Worm (Caenorhabditis elegans) whole organism, midembryonic: ENCODE data around the gene srlf-14.

Experiments used
- T22C8.4 ChIP-seq: fragments of 200-800 bp; sonication (Bioruptor generic); IDR thresholded peaks from 2 replicates; pipeline ENCODE4 v1.3.6; 2022; ENCODE audit warnings: missing genetic modification characterization, missing compliant biosample characterization
- cog-1 ChIP-seq: sonication (generic microtip); optimal IDR thresholded peaks from 2 replicates; lab custom pipeline; 2016; ENCODE audit warnings: missing genetic modification characterization, missing compliant biosample characterization
- flt-1 ChIP-seq: fragments of 200-800 bp; sonication (Bioruptor generic); IDR thresholded peaks from 2 replicates; pipeline ENCODE4 v1.3.6; 2022; ENCODE audit warnings: missing genetic modification characterization, missing compliant biosample characterization
- klf-2 ChIP-seq: fragments of 200-800 bp; sonication (Bioruptor generic); conservative IDR thresholded peaks from 2 replicates; pipeline ENCODE4 v1.3.6; 2022; ENCODE audit warnings: missing genetic modification reagents, missing genetic modification characterization, missing compliant biosample characterization
- med-1 ChIP-seq: sonication (generic microtip); optimal IDR thresholded peaks from 2 replicates; lab custom pipeline; 2017; ENCODE audit warnings: missing genetic modification characterization, mild to moderate bottlenecking, missing compliant biosample characterization, antibody characterized with exemption, missing genetic modification reagents; ENCODE audit not compliant: insufficient read depth
- ref-1 ChIP-seq: fragments of 200-800 bp; sonication (Bioruptor generic); conservative IDR thresholded peaks from 2 replicates; pipeline ENCODE4 v1.3.6; 2022; ENCODE audit warnings: missing genetic modification reagents, missing genetic modification characterization, missing compliant biosample characterization
- tab-1 ChIP-seq: fragments of 200-800 bp; sonication (Bioruptor generic); IDR thresholded peaks from 2 replicates; pipeline ENCODE4 v1.3.6; 2022; ENCODE audit warnings: missing genetic modification characterization, missing compliant biosample characterization
- ztf-23 ChIP-seq: fragments of 200-800 bp; sonication (Bioruptor generic); IDR thresholded peaks from 2 replicates; pipeline ENCODE4 v1.3.6; 2022; ENCODE audit warnings: missing genetic modification reagents, missing genetic modification characterization, missing compliant biosample characterization
- ztf-29 ChIP-seq: fragments of 200-800 bp; sonication (Bioruptor generic); IDR thresholded peaks from 2 replicates; pipeline ENCODE4 v1.3.6; 2022; ENCODE audit warnings: missing genetic modification reagents, missing genetic modification characterization, missing compliant biosample characterization

The srlf-14 gene

DNA sequence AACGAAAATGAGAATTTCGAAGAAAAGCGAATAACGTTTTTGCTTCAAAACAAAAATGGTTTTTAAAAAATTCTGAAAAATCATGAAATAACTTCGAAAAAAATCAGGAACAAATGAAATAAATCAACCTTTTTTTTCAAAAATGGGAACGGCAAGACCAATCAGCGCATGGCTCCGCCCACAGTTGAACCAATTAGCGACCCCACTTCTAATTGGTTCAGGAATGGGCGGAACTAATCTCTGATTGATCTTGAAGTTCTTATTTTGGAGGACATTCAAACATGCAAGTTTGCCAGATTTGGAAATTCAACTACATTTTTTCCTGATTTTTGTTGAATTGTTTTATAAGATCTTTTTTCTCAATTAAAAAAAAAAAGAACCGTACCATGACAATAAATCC lies 38.2 kb downstream of the srlf-14 start:
- TF ChIP-seq ztf-29 (GFP tag; lab: Robert Waterston, UW) (no peak), med-1 (GFP tag; lab: Kevin White, UChicago) (no peak), ztf-23 (GFP tag; lab: Robert Waterston, UW) (no peak), flt-1 (GFP tag; lab: Robert Waterston, UW) (no peak), T22C8.4 (GFP tag; lab: Robert Waterston, UW) (no peak), cog-1 (tag; lab: Kevin White, UChicago) (no peak), klf-2 (GFP tag; lab: Robert Waterston, UW) (no peak), tab-1 (GFP tag; lab: Robert Waterston, UW) (no peak), ref-1 (GFP tag; lab: Robert Waterston, UW) (no peak)

DNA sequence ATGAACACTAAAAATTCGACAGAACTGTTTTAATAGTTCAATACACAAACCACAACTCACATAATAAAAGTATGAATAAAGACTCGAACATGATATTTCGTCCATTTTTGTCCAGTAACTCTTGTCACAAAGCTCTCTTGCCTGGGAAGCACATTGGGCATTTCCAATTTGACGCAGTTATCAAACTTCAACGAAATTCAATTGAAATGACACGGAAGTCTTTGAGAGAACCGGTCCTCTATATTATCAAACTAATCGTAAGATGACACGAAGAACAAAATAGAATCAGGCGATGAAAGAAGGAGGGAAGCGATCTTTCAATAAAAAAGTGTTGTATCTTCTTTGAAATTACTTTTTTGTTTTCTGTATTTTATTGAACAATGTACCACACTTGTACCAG lies 39.1 kb downstream of the srlf-14 start, which contains the start of gene T11G6.3:
T11G6.3 (minus strand) TSS at position 189 of the 400 bp plus-strand sequence.
- TF ChIP-seq T22C8.4 (GFP tag; lab: Robert Waterston, UW) (no peak), klf-2 (GFP tag; lab: Robert Waterston, UW) (no peak), cog-1 (tag; lab: Kevin White, UChicago) (no peak), ztf-29 (GFP tag; lab: Robert Waterston, UW) (no peak), flt-1 (GFP tag; lab: Robert Waterston, UW) (no peak), tab-1 (GFP tag; lab: Robert Waterston, UW) (no peak), ztf-23 (GFP tag; lab: Robert Waterston, UW) (no peak), med-1 (GFP tag; lab: Kevin White, UChicago) (no peak), ref-1 (GFP tag; lab: Robert Waterston, UW) (no peak)

ce11 chrIV:10854042-10854441 lies 40.1 kb downstream of the srlf-14 start:
- no peak for TF ChIP-seq med-1 (GFP tag; lab: Kevin White, UChicago)
- no peak for TF ChIP-seq ztf-29 (GFP tag; lab: Robert Waterston, UW)
- no peak for TF ChIP-seq tab-1 (GFP tag; lab: Robert Waterston, UW)
- no peak for TF ChIP-seq T22C8.4 (GFP tag; lab: Robert Waterston, UW)
- no peak for TF ChIP-seq ref-1 (GFP tag; lab: Robert Waterston, UW)
- no peak for TF ChIP-seq klf-2 (GFP tag; lab: Robert Waterston, UW)
- no peak for TF ChIP-seq ztf-23 (GFP tag; lab: Robert Waterston, UW)
- TF ChIP-seq flt-1 (GFP tag; lab: Robert Waterston, UW) = no peak
- TF ChIP-seq cog-1 (tag; lab: Kevin White, UChicago) = no peak

DNA sequence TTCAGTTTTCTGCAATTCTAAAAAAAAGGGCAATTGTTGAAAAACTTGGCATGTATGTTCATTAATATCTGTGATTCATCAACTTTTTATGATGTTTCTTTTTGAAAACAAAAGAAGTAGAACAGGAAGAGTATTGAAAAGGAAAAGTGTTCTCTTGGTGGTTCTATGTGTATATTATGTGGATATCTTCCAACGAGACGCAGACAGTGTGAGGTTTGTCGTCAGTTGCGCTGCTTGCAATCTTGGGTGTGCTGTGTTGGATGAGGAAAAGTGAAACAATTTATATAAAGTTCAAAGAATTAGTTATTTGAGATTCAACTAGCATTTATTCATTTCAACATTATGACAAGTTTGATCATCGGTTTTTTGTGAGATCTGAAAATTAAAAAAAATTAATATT lies 41.8 kb downstream of the srlf-14 start:
- no peak for TF ChIP-seq T22C8.4 (GFP tag; lab: Robert Waterston, UW)
- TF ChIP-seq ztf-29 (GFP tag; lab: Robert Waterston, UW) = no peak
- TF ChIP-seq med-1 (GFP tag; lab: Kevin White, UChicago) = no peak
- no peak for TF ChIP-seq flt-1 (GFP tag; lab: Robert Waterston, UW)
- TF ChIP-seq klf-2 (GFP tag; lab: Robert Waterston, UW) = no peak
- TF ChIP-seq ztf-23 (GFP tag; lab: Robert Waterston, UW) = no peak
- TF ChIP-seq ref-1 (GFP tag; lab: Robert Waterston, UW) = no peak
- no peak for TF ChIP-seq tab-1 (GFP tag; lab: Robert Waterston, UW)
- no peak for TF ChIP-seq cog-1 (tag; lab: Kevin White, UChicago)

ce11 chrIV:10851833-10852232 lies 42.3 kb downstream of the srlf-14 start, which contains the start of gene T11G6.4:
Gene T11G6.4 (minus strand): TSS chrIV:10851933.
- TF ChIP-seq cog-1 (tag; lab: Kevin White, UChicago) (no peak), ref-1 (GFP tag; lab: Robert Waterston, UW) (no peak), klf-2 (GFP tag; lab: Robert Waterston, UW) (no peak), T22C8.4 (GFP tag; lab: Robert Waterston, UW) (no peak), flt-1 (GFP tag; lab: Robert Waterston, UW) (no peak), tab-1 (GFP tag; lab: Robert Waterston, UW) (no peak), ztf-23 (GFP tag; lab: Robert Waterston, UW) (no peak), ztf-29 (GFP tag; lab: Robert Waterston, UW) (no peak), med-1 (GFP tag; lab: Kevin White, UChicago) (no peak)

ce11 chrIV:10851136-10851535 lies 43.0 kb downstream of the srlf-14 start:
- TF ChIP-seq ztf-23 (GFP tag; lab: Robert Waterston, UW) (no peak), med-1 (GFP tag; lab: Kevin White, UChicago) (no peak), cog-1 (tag; lab: Kevin White, UChicago) (no peak), ref-1 (GFP tag; lab: Robert Waterston, UW) (no peak), tab-1 (GFP tag; lab: Robert Waterston, UW) (no peak), klf-2 (GFP tag; lab: Robert Waterston, UW) (no peak)
